Worm (Caenorhabditis elegans) whole organism, young adult: ENCODE results near the gene C44C10.10.

Source experiments
- B0336.3 ChIP-seq: fragments of 200-800 bp; sonication (Bioruptor generic); IDR thresholded peaks from 2 replicates; pipeline ENCODE4 v1.3.6; 2022; ENCODE audit warnings: missing genetic modification characterization, missing compliant biosample characterization
- F22D6.2 ChIP-seq: sonication (generic microtip); optimal IDR thresholded peaks from 2 replicates; lab custom pipeline; 2016; ENCODE audit warnings: mild to moderate bottlenecking, missing genetic modification characterization, missing compliant biosample characterization
- ama-1 ChIP-seq, 3 experiments: fragments of 150-350 bp in 1 of 3; sonication (generic microtip) in 2 of 3; optimal IDR thresholded peaks; 2 replicates each; lab custom pipeline; 2014 to 2018; ENCODE audit warnings: missing biosample characterization in 2 of 3, missing genetic modification characterization in 2 of 3, missing genetic modification reagents in 2 of 3
- attf-6 ChIP-seq: fragments of 200-800 bp; sonication (Bioruptor generic); IDR thresholded peaks from 2 replicates; pipeline ENCODE4 v1.3.6; 2022; ENCODE audit warnings: missing genetic modification reagents, missing genetic modification characterization, missing compliant biosample characterization
- cebp-1 ChIP-seq, 2 experiments: fragments of 200-800 bp in 1 of 2; sonication (Bioruptor generic) in 1 of 2; sonication (generic microtip) in 1 of 2; IDR thresholded peaks in 1 of 2; optimal IDR thresholded peaks in 1 of 2; 2 replicates each; pipeline versions ENCODE4 v1.3.6 to Lab custom; 2017 to 2022; ENCODE audit warnings: missing compliant biosample characterization in 2 of 2, missing genetic modification characterization in 2 of 2, mild to moderate bottlenecking in 1 of 2, missing genetic modification reagents in 1 of 2, moderate library complexity in 1 of 2
- lir-1 ChIP-seq: fragments of 200-800 bp; sonication (Bioruptor generic); conservative IDR thresholded peaks from 2 replicates; pipeline ENCODE4 v1.3.6; 2022; ENCODE audit warnings: missing genetic modification reagents, missing genetic modification characterization, missing compliant biosample characterization
- nfya-1 ChIP-seq: sonication (generic microtip); optimal IDR thresholded peaks from 2 replicates; lab custom pipeline; 2017; ENCODE audit warnings: antibody characterized with exemption, missing compliant biosample characterization, missing genetic modification characterization, borderline replicate concordance; ENCODE audit not compliant: insufficient read depth
- unc-62 ChIP-seq: fragments of 150-350 bp; optimal IDR thresholded peaks from 2 replicates; lab custom pipeline; 2014; ENCODE audit warnings: missing biosample characterization, missing genetic modification reagents, missing genetic modification characterization

ce11 chrX:11690014-11690591 is at the start of gene C44C10.10, which contains the start of gene C44C10.5:
- TF ChIP-seq lir-1 (GFP tag; lab: Robert Waterston, UW) (no peak), ama-1 (optimal IDR thresholded peaks at IDR 0.05; lab: Kevin White, UChicago) (no peak), ama-1 (GFP tag; optimal IDR thresholded peaks at IDR 0.05; lab: Kevin White, UChicago) (no peak), nfya-1 (tag; lab: Kevin White, UChicago) (no peak), F22D6.2 (tag; lab: Kevin White, UChicago) (no peak), cebp-1 (GFP tag; IDR thresholded peaks at IDR 0.05; lab: Robert Waterston, UW) (no peak), cebp-1 (tag; optimal IDR thresholded peaks at IDR 0.05; lab: Kevin White, UChicago) (no peak), B0336.3 (no peak), attf-6 (GFP tag; lab: Robert Waterston, UW) (no peak), unc-62 (GFP tag; lab: Kevin White, UChicago) (no peak)
